Fruit fly (Drosophila melanogaster) whole organism, embryonic: Measurements from ENCODE around the gene CG4393.

ENCODE experiments used
- Adf1 ChIP-seq: fragments of 200-800 bp; sonication (Bioruptor generic); IDR thresholded peaks from 2 replicates; pipeline ENCODE4 v1.3.6; 2022; ENCODE audit warnings: missing biosample characterization, missing genetic modification characterization
- BEAF-32 ChIP-seq: fragments of 200-800 bp; sonication (Bioruptor generic); optimal IDR thresholded peaks from 3 replicates; lab custom pipeline; 2017; ENCODE audit warnings: missing biosample characterization, missing genetic modification characterization, mild to moderate bottlenecking, moderate library complexity, missing genetic modification reagents
- Bgb ChIP-seq: fragments of 200-800 bp; sonication (Bioruptor generic); IDR thresholded peaks from 2 replicates; pipeline ENCODE4 v1.3.6; 2022; ENCODE audit warnings: missing biosample characterization, missing genetic modification characterization; ENCODE audit not compliant: partially characterized antibody
- CG12071 ChIP-seq: fragments of 200-800 bp; sonication (Bioruptor generic); optimal IDR thresholded peaks from 3 replicates; lab custom pipeline; 2018; ENCODE audit warnings: missing biosample characterization, mild to moderate bottlenecking, missing genetic modification characterization
- CG12769 ChIP-seq: fragments of 200-800 bp; sonication (Bioruptor generic); optimal IDR thresholded peaks from 2 replicates; lab custom pipeline; 2019; ENCODE audit warnings: missing biosample characterization, mild to moderate bottlenecking, missing genetic modification characterization, moderate library complexity
- CG13775 ChIP-seq: fragments of 200-800 bp; sonication (Bioruptor generic); optimal IDR thresholded peaks from 3 replicates; lab custom pipeline; 2017; ENCODE audit warnings: missing biosample characterization, mild to moderate bottlenecking, missing genetic modification characterization
- CG1603 ChIP-seq: fragments of 200-800 bp; sonication (Bioruptor generic); optimal IDR thresholded peaks from 2 replicates; lab custom pipeline; 2019; ENCODE audit warnings: missing biosample characterization, mild to moderate bottlenecking, missing genetic modification characterization, moderate library complexity
- CG17361 ChIP-seq: fragments of 200-800 bp; sonication (Bioruptor generic); IDR thresholded peaks from 3 replicates; pipeline ENCODE4 v1.3.6; 2022; ENCODE audit warnings: missing biosample characterization, missing genetic modification characterization
- CG17829 ChIP-seq: fragments of 200-800 bp; optimal IDR thresholded peaks from 2 replicates; lab custom pipeline; 2019; ENCODE audit warnings: missing biosample characterization, mild to moderate bottlenecking, missing genetic modification characterization, moderate library complexity
- CG18599 ChIP-seq: fragments of 200-800 bp; sonication (Bioruptor generic); optimal IDR thresholded peaks from 3 replicates; lab custom pipeline; 2017; ENCODE audit warnings: missing biosample characterization, missing genetic modification characterization, mild to moderate bottlenecking, moderate library complexity, missing genetic modification reagents
- CG2712 ChIP-seq: fragments of 200-800 bp; optimal IDR thresholded peaks from 3 replicates; lab custom pipeline; 2019; ENCODE audit warnings: missing biosample characterization, mild to moderate bottlenecking, missing genetic modification characterization, moderate library complexity
- CG34422 ChIP-seq: fragments of 200-800 bp; sonication (Bioruptor generic); IDR thresholded peaks from 3 replicates; pipeline ENCODE4 v1.3.6; 2022; ENCODE audit warnings: missing biosample characterization, missing genetic modification characterization
- CG4424 ChIP-seq: fragments of 200-800 bp; sonication (Bioruptor generic); optimal IDR thresholded peaks from 3 replicates; lab custom pipeline; 2016; ENCODE audit warnings: missing biosample characterization, missing genetic modification characterization
- CG5245 ChIP-seq: fragments of 200-800 bp; sonication (Bioruptor generic); optimal IDR thresholded peaks from 3 replicates; lab custom pipeline; 2016; ENCODE audit warnings: missing biosample characterization, missing genetic modification characterization
- CG8089 ChIP-seq: fragments of 200-800 bp; sonication (Bioruptor generic); optimal IDR thresholded peaks from 3 replicates; lab custom pipeline; 2016; ENCODE audit warnings: missing biosample characterization, missing genetic modification characterization
- CG8388 ChIP-seq: fragments of 200-800 bp; sonication (Bioruptor generic); optimal IDR thresholded peaks from 2 replicates; lab custom pipeline; 2019; ENCODE audit warnings: missing biosample characterization, mild to moderate bottlenecking, missing genetic modification characterization, moderate library complexity
- D ChIP-seq, 2 experiments: fragments of 200-800 bp in 1 of 2; fragments of >200 bp in 1 of 2; sonication (Bioruptor generic) in 1 of 2; optimal IDR thresholded peaks; 2 replicates in 1 of 2; 3 replicates in 1 of 2; lab custom pipeline; 2017; ENCODE audit warnings: mild to moderate bottlenecking in 1 of 2, missing biosample characterization in 1 of 2, missing genetic modification characterization in 1 of 2, missing genetic modification reagents in 1 of 2
- Dbx ChIP-seq: fragments of 200-800 bp; sonication (Bioruptor generic); IDR thresholded peaks from 3 replicates; pipeline ENCODE4 v1.3.6; 2022; ENCODE audit warnings: missing biosample characterization, missing genetic modification characterization
- Dek ChIP-seq: fragments of 200-800 bp; sonication (Bioruptor generic); optimal IDR thresholded peaks from 3 replicates; lab custom pipeline; 2019; ENCODE audit warnings: missing biosample characterization, mild to moderate bottlenecking, missing genetic modification characterization, moderate library complexity
- ERR ChIP-seq: fragments of 200-800 bp; sonication (Bioruptor generic); optimal IDR thresholded peaks from 2 replicates; lab custom pipeline; 2016; ENCODE audit warnings: missing biosample characterization, missing genetic modification characterization
- Elba2 ChIP-seq: fragments of 200-800 bp; sonication (Bioruptor generic); optimal IDR thresholded peaks from 3 replicates; lab custom pipeline; 2016; ENCODE audit warnings: missing biosample characterization, missing genetic modification characterization
- Gsc ChIP-seq: fragments of 200-800 bp; sonication (Bioruptor generic); IDR thresholded peaks from 2 replicates; pipeline ENCODE4 v1.3.6; 2022; ENCODE audit warnings: missing biosample characterization, missing genetic modification characterization
- NFAT ChIP-seq: fragments of 200-800 bp; sonication (Bioruptor generic); IDR thresholded peaks from 2 replicates; pipeline ENCODE4 v1.3.6; 2022; ENCODE audit warnings: missing biosample characterization, missing genetic modification characterization
- Neu2 ChIP-seq: fragments of 200-800 bp; sonication (Bioruptor generic); optimal IDR thresholded peaks from 3 replicates; lab custom pipeline; 2016; ENCODE audit warnings: missing biosample characterization, missing genetic modification characterization, borderline replicate concordance
- Nf-YA ChIP-seq: fragments of 200-800 bp; sonication (Bioruptor generic); IDR thresholded peaks from 2 replicates; pipeline ENCODE4 v1.3.6; 2022; ENCODE audit warnings: missing biosample characterization, missing genetic modification characterization
- Oaz ChIP-seq: fragments of 200-800 bp; sonication (Bioruptor generic); IDR thresholded peaks from 2 replicates; pipeline ENCODE4 v1.3.6; 2022; ENCODE audit warnings: missing biosample characterization, missing genetic modification characterization
- Rfx ChIP-seq: fragments of 200-800 bp; sonication (Bioruptor generic); IDR thresholded peaks from 2 replicates; pipeline ENCODE4 v1.3.6; 2022; ENCODE audit warnings: missing biosample characterization, missing genetic modification characterization
- Rx ChIP-seq: fragments of 200-800 bp; sonication (Bioruptor generic); IDR thresholded peaks from 2 replicates; pipeline ENCODE4 v1.3.6; 2022; ENCODE audit warnings: missing biosample characterization, missing genetic modification characterization
- ac ChIP-seq: fragments of 200-800 bp; sonication (Bioruptor generic); optimal IDR thresholded peaks from 3 replicates; lab custom pipeline; 2017; ENCODE audit warnings: missing biosample characterization, mild to moderate bottlenecking, missing genetic modification characterization
- al ChIP-seq: fragments of 200-800 bp; sonication (Bioruptor generic); IDR thresholded peaks from 2 replicates; pipeline ENCODE4 v1.3.6; 2022; ENCODE audit warnings: missing biosample characterization, missing genetic modification characterization
- amos ChIP-seq: fragments of 200-800 bp; sonication (Bioruptor generic); IDR thresholded peaks from 2 replicates; pipeline ENCODE4 v1.3.6; 2022; ENCODE audit warnings: missing biosample characterization, missing genetic modification characterization; ENCODE audit not compliant: partially characterized antibody
- aop ChIP-seq: fragments of 200-800 bp; sonication (Bioruptor generic); IDR thresholded peaks from 2 replicates; pipeline ENCODE4 v1.3.6; 2022; ENCODE audit warnings: missing biosample characterization, missing genetic modification characterization
- ara ChIP-seq: fragments of 200-800 bp; sonication (Bioruptor generic); IDR thresholded peaks from 2 replicates; pipeline ENCODE4 v1.3.6; 2022; ENCODE audit warnings: missing biosample characterization, missing genetic modification characterization
- da ChIP-seq: fragments of 200-800 bp; sonication (Bioruptor generic); optimal IDR thresholded peaks from 2 replicates; lab custom pipeline; 2016; ENCODE audit warnings: missing biosample characterization, missing genetic modification characterization
- dm ChIP-seq: fragments of 200-800 bp; sonication (Bioruptor generic); optimal IDR thresholded peaks from 3 replicates; lab custom pipeline; 2016; ENCODE audit warnings: missing biosample characterization, missing genetic modification characterization
- dmrt99B ChIP-seq: fragments of 200-800 bp; sonication (Bioruptor generic); optimal IDR thresholded peaks from 2 replicates; lab custom pipeline; 2018; ENCODE audit warnings: missing biosample characterization, mild to moderate bottlenecking, missing genetic modification characterization, moderate library complexity
- eve ChIP-seq, 2 experiments: fragments of >200 bp; optimal IDR thresholded peaks; 2 replicates each; lab custom pipeline; 2017; ENCODE audit warnings: missing biosample characterization in 2 of 2, missing genetic modification characterization in 2 of 2
- gfzf ChIP-seq: fragments of 200-800 bp; sonication (Bioruptor generic); optimal IDR thresholded peaks from 2 replicates; lab custom pipeline; 2016; ENCODE audit warnings: missing biosample characterization, mild to moderate bottlenecking, missing genetic modification characterization, moderate library complexity
- h ChIP-seq: fragments of >200 bp; optimal IDR thresholded peaks from 2 replicates; lab custom pipeline; 2017
- jumu ChIP-seq: fragments of 200-800 bp; sonication (Bioruptor generic); optimal IDR thresholded peaks from 3 replicates; lab custom pipeline; 2016; ENCODE audit warnings: missing biosample characterization, missing genetic modification characterization
- kah ChIP-seq: fragments of 200-800 bp; sonication (Bioruptor generic); optimal IDR thresholded peaks from 2 replicates; lab custom pipeline; 2018; ENCODE audit warnings: missing biosample characterization, mild to moderate bottlenecking, missing genetic modification characterization
- lola ChIP-seq, 3 experiments: fragments of >200 bp in 2 of 3; fragments of 200-800 bp in 1 of 3; sonication (Bioruptor generic) in 1 of 3; optimal IDR thresholded peaks; 2 replicates each; lab custom pipeline; 2017 to 2019; ENCODE audit warnings: missing biosample characterization in 3 of 3, missing genetic modification characterization in 3 of 3, mild to moderate bottlenecking in 1 of 3, moderate library complexity in 1 of 3
- mirr ChIP-seq: fragments of 200-800 bp; sonication (Bioruptor generic); optimal IDR thresholded peaks from 3 replicates; lab custom pipeline; 2018; ENCODE audit warnings: missing biosample characterization, mild to moderate bottlenecking, missing genetic modification characterization
- nerfin-2 ChIP-seq: fragments of 200-800 bp; sonication (Bioruptor generic); IDR thresholded peaks from 2 replicates; pipeline ENCODE4 v1.3.6; 2022; ENCODE audit warnings: missing biosample characterization, missing genetic modification characterization; ENCODE audit not compliant: partially characterized antibody
- oc ChIP-seq: fragments of 200-800 bp; sonication (Bioruptor generic); optimal IDR thresholded peaks from 2 replicates; lab custom pipeline; 2018; ENCODE audit warnings: missing biosample characterization, mild to moderate bottlenecking, missing genetic modification characterization, moderate library complexity
- pros ChIP-seq: fragments of 200-800 bp; sonication (Bioruptor generic); optimal IDR thresholded peaks from 3 replicates; lab custom pipeline; 2019; ENCODE audit warnings: missing biosample characterization, mild to moderate bottlenecking, missing genetic modification characterization, moderate library complexity
- sob ChIP-seq: fragments of 200-800 bp; sonication (Bioruptor generic); IDR thresholded peaks from 2 replicates; pipeline ENCODE4 v1.3.6; 2022; ENCODE audit warnings: missing biosample characterization, missing genetic modification characterization
- unpg ChIP-seq: fragments of 200-800 bp; sonication (Bioruptor generic); optimal IDR thresholded peaks from 3 replicates; lab custom pipeline; 2018; ENCODE audit warnings: missing biosample characterization, mild to moderate bottlenecking, missing genetic modification characterization, moderate library complexity
- usp ChIP-seq: fragments of >200 bp; optimal IDR thresholded peaks from 2 replicates; lab custom pipeline; 2017; ENCODE audit warnings: missing biosample characterization, missing genetic modification characterization
- z ChIP-seq: fragments of 200-800 bp; sonication (Bioruptor generic); IDR thresholded peaks from 3 replicates; pipeline ENCODE4 v1.3.6; 2022; ENCODE audit warnings: missing biosample characterization, missing genetic modification characterization

Gene CG4393

DNA sequence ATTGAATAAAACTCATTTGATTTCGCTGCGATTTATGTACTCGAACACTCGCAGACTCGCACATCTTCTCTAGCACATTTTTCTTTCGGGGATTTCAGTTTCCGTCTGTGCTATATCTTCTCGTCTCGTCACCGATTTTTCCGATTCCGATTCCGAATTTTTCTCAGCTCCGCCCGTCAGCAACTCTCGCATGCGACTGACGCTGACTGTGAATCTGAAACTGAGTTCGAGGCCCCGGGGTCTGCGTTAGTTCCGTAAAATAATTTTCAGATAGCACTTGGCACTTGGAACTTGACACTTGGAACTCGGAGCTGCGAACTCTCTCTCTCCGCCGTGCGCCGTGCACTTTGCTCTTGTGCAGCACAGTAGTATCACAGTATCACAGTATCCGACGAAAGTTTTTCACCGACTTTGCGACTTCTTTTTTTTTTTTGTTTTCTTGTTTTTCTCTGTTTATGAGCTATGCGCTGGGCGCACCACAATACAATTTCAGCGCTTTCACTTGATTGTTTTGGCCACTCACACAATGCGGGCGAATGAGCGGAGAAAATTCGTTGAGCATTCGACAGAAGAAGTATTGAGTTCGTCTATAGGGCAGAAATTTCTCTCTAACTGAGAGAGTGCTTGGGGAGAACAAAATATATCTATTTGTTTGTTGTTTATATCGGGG, at the start of gene CG4393 (continued):
- TF ChIP-seq BEAF-32 (GFP tag; lab: Kevin White, UChicago) (no peak), CG17361 (GFP tag; lab: Robert Waterston, UW) (no peak), ara (no peak), h (lab: Kevin White, UChicago) (no peak), unpg (GFP tag; lab: Kevin White, UChicago) (no peak), oc (tag; lab: Kevin White, UChicago) (no peak), Gsc (GFP tag; lab: Robert Waterston, UW) (no peak), mirr (no peak), aop (GFP tag; lab: Robert Waterston, UW) (peak; percentile 2; the same call in 1 of the 2 replicates), Elba2 (GFP tag; lab: Kevin White, UChicago) (no peak), Dek (tag; lab: Kevin White, UChicago) (no peak), CG13775 (GFP tag; lab: Kevin White, UChicago) (no peak), CG1603 (tag; lab: Kevin White, UChicago) (no peak), Neu2 (GFP tag; lab: Kevin White, UChicago) (no peak), CG5245 (GFP tag; lab: Kevin White, UChicago) (no peak), CG34422 (no peak), jumu (GFP tag; lab: Kevin White, UChicago) (no peak), Rfx (GFP tag; lab: Robert Waterston, UW) (no peak), usp (GFP tag; lab: Kevin White, UChicago) (no peak), Dbx (GFP tag; lab: Robert Waterston, UW) (0 out of 3 replicates have a peak, but pooled peaks have one; percentile 24), NFAT (GFP tag; lab: Robert Waterston, UW) (no peak), ac (GFP tag; lab: Kevin White, UChicago) (no peak), dmrt99B (tag; lab: Kevin White, UChicago) (no peak), sob (no peak), CG8388 (GFP tag; lab: Kevin White, UChicago) (peak; percentile 94), lola (GFP tag; optimal IDR thresholded peaks at IDR 0.05; lab: Kevin White, UChicago) (no peak), Bgb (0 out of 2 replicates have a peak, but pooled peaks have one; percentile 16), CG12769 (tag; lab: Kevin White, UChicago) (no peak), eve (GFP tag; optimal IDR thresholded peaks at IDR 0.05; lab: Kevin White, UChicago) (no peak), Nf-YA (GFP tag; lab: Robert Waterston, UW) (no peak), Rx (no peak), CG18599 (GFP tag; lab: Kevin White, UChicago) (no peak), nerfin-2 (no peak), pros (GFP tag; lab: Kevin White, UChicago) (no peak), CG4424 (no peak), ERR (GFP tag; lab: Kevin White, UChicago) (no peak), gfzf (GFP tag; lab: Kevin White, UChicago) (no peak), Oaz (GFP tag; lab: Robert Waterston, UW) (no peak), CG8089 (GFP tag; lab: Kevin White, UChicago) (no peak), da (no peak), kah (GFP tag; lab: Kevin White, UChicago) (no peak), Adf1 (GFP tag; lab: Robert Waterston, UW) (no peak), D (optimal IDR thresholded peaks at IDR 0.05; lab: Kevin White, UChicago) (no peak), D (GFP tag; optimal IDR thresholded peaks at IDR 0.05; lab: Kevin White, UChicago) (no peak), CG17829 (no peak), CG12071 (GFP tag; lab: Kevin White, UChicago) (no peak), amos (no peak), CG2712 (no peak), al (GFP tag; lab: Robert Waterston, UW) (no peak), dm (no peak), z (GFP tag; lab: Robert Waterston, UW) (peak; percentile 73; the same call in 2 of the 3 replicates)
